Worm (Caenorhabditis elegans) whole organism, L4 larva: ENCODE data around the gene C14A4.7.

Experiments used
- R02D3.7 ChIP-seq: fragments of 150-350 bp; sonication (generic microtip); optimal IDR thresholded peaks from 3 replicates; lab custom pipeline; 2014; ENCODE audit warnings: missing biosample characterization, missing genetic modification characterization
- T20F7.1 ChIP-seq: fragments of 200-800 bp; sonication (Bioruptor generic); optimal IDR thresholded peaks from 2 replicates; lab custom pipeline; 2018; ENCODE audit warnings: mild to moderate bottlenecking, missing genetic modification characterization, missing compliant biosample characterization
- Y105C5A.15 ChIP-seq: fragments of 200-800 bp; sonication (Bioruptor generic); IDR thresholded peaks from 2 replicates; pipeline ENCODE4 v1.3.6; 2022; ENCODE audit warnings: missing genetic modification characterization, missing compliant biosample characterization
- Y48G9A.11 ChIP-seq: fragments of 200-800 bp; sonication (Bioruptor generic); IDR thresholded peaks from 2 replicates; pipeline ENCODE4 v1.3.6; 2022; ENCODE audit warnings: missing genetic modification reagents, missing genetic modification characterization, missing compliant biosample characterization
- Y5F2A.4 ChIP-seq: fragments of 200-800 bp; sonication (Bioruptor generic); optimal IDR thresholded peaks from 2 replicates; lab custom pipeline; 2018; ENCODE audit warnings: mild to moderate bottlenecking, missing genetic modification characterization, missing compliant biosample characterization
- ZK337.2 ChIP-seq: fragments of 200-800 bp; sonication (Bioruptor generic); IDR thresholded peaks from 2 replicates; pipeline ENCODE4 v1.3.6; 2022; ENCODE audit warnings: missing genetic modification reagents, missing genetic modification characterization, missing compliant biosample characterization
- ZK546.5 ChIP-seq, 2 experiments: sonication (generic microtip); optimal IDR thresholded peaks; 2 replicates each; lab custom pipeline; 2017; ENCODE audit warnings: missing biosample characterization in 2 of 2, missing genetic modification characterization in 2 of 2
- aly-2 ChIP-seq: sonication (generic microtip); optimal IDR thresholded peaks from 2 replicates; lab custom pipeline; 2018; ENCODE audit warnings: missing biosample characterization, missing genetic modification characterization
- attf-4 ChIP-seq: sonication (generic microtip); optimal IDR thresholded peaks from 3 replicates; lab custom pipeline; 2017; ENCODE audit warnings: missing biosample characterization, missing genetic modification characterization
- ceh-20 ChIP-seq: fragments of 200-800 bp; sonication (Bioruptor generic); IDR thresholded peaks from 2 replicates; pipeline ENCODE4 v1.3.6; 2022; ENCODE audit warnings: missing genetic modification reagents, missing genetic modification characterization, missing compliant biosample characterization
- ceh-44 ChIP-seq: fragments of 200-800 bp; sonication (Bioruptor generic); IDR thresholded peaks from 2 replicates; pipeline ENCODE4 v1.3.6; 2022; ENCODE audit warnings: missing genetic modification reagents, missing genetic modification characterization, missing compliant biosample characterization
- ceh-62 ChIP-seq: sonication (generic microtip); optimal IDR thresholded peaks from 2 replicates; lab custom pipeline; 2017; ENCODE audit warnings: missing biosample characterization, missing genetic modification characterization
- dmd-8 ChIP-seq: fragments of 200-800 bp; sonication (Bioruptor generic); IDR thresholded peaks from 2 replicates; pipeline ENCODE4 v1.3.6; 2022; ENCODE audit warnings: missing genetic modification characterization, missing compliant biosample characterization
- dmd-9 ChIP-seq: fragments of 200-800 bp; sonication (Bioruptor generic); IDR thresholded peaks from 2 replicates; pipeline ENCODE4 v1.3.6; 2022; ENCODE audit warnings: missing genetic modification reagents, missing genetic modification characterization, missing compliant biosample characterization
- dpl-1 ChIP-seq: fragments of 150-350 bp; optimal IDR thresholded peaks from 2 replicates; lab custom pipeline; 2014; ENCODE audit warnings: missing biosample characterization, missing genetic modification reagents, missing genetic modification characterization
- egl-27 ChIP-seq: sonication (generic microtip); optimal IDR thresholded peaks from 3 replicates; lab custom pipeline; 2017; ENCODE audit warnings: missing biosample characterization, missing genetic modification reagents, missing genetic modification characterization
- egl-43 ChIP-seq: fragments of 200-800 bp; sonication (Bioruptor generic); IDR thresholded peaks from 2 replicates; pipeline ENCODE4 v1.3.6; 2022; ENCODE audit warnings: missing genetic modification reagents, missing genetic modification characterization, missing compliant biosample characterization
- lim-7 ChIP-seq: fragments of 200-800 bp; sonication (Bioruptor generic); IDR thresholded peaks from 2 replicates; pipeline ENCODE4 v1.3.6; 2022; ENCODE audit warnings: missing genetic modification characterization, missing compliant biosample characterization
- lin-1 ChIP-seq: fragments of 200-800 bp; sonication (Bioruptor generic); IDR thresholded peaks from 2 replicates; pipeline ENCODE4 v1.3.6; 2022; ENCODE audit warnings: missing genetic modification reagents, missing genetic modification characterization, missing compliant biosample characterization
- lin-15B ChIP-seq: fragments of 150-350 bp; sonication (generic microtip); optimal IDR thresholded peaks from 3 replicates; lab custom pipeline; 2014; ENCODE audit warnings: missing biosample characterization, missing genetic modification characterization
- lin-38 ChIP-seq: fragments of 200-800 bp; sonication (Bioruptor generic); IDR thresholded peaks from 2 replicates; pipeline ENCODE4 v1.3.6; 2022; ENCODE audit warnings: missing genetic modification reagents, missing genetic modification characterization, missing compliant biosample characterization
- lsy-2 ChIP-seq, 2 experiments: fragments of 150-350 bp in 1 of 2; sonication (generic microtip) in 1 of 2; optimal IDR thresholded peaks; 2 replicates each; lab custom pipeline; 2014 to 2017; ENCODE audit warnings: missing biosample characterization in 2 of 2, missing genetic modification characterization in 2 of 2
- madf-5 ChIP-seq, 2 experiments: fragments of 200-800 bp; sonication (Bioruptor generic); IDR thresholded peaks; 2 replicates each; pipeline ENCODE4 v1.3.6; 2022; ENCODE audit warnings: missing compliant biosample characterization in 2 of 2, missing genetic modification characterization in 2 of 2
- mep-1 ChIP-seq: fragments of 150-350 bp; sonication (generic microtip); optimal IDR thresholded peaks from 3 replicates; lab custom pipeline; 2014; ENCODE audit warnings: missing biosample characterization, missing genetic modification characterization
- mes-2 ChIP-seq: sonication (generic microtip); optimal IDR thresholded peaks from 2 replicates; lab custom pipeline; 2016; ENCODE audit warnings: missing genotype, mild to moderate bottlenecking, missing genetic modification characterization, missing compliant biosample characterization; ENCODE audit not compliant: poor library complexity, severe bottlenecking
- mxl-2 ChIP-seq: fragments of 200-800 bp; sonication (Bioruptor generic); conservative IDR thresholded peaks from 2 replicates; pipeline ENCODE4 v1.3.6; 2022; ENCODE audit warnings: missing genetic modification reagents, missing genetic modification characterization, missing compliant biosample characterization
- nhr-11 ChIP-seq: fragments of 150-350 bp; optimal IDR thresholded peaks from 2 replicates; lab custom pipeline; 2014; ENCODE audit warnings: missing biosample characterization, missing genetic modification characterization
- nhr-111 ChIP-seq: fragments of 200-800 bp; sonication (Bioruptor generic); optimal IDR thresholded peaks from 2 replicates; lab custom pipeline; 2018; ENCODE audit warnings: mild to moderate bottlenecking, missing genetic modification characterization, missing compliant biosample characterization
- nhr-237 ChIP-seq: sonication (generic microtip); optimal IDR thresholded peaks from 2 replicates; lab custom pipeline; 2017; ENCODE audit warnings: missing biosample characterization, missing genetic modification characterization
- nhr-28 ChIP-seq: fragments of 150-350 bp; optimal IDR thresholded peaks from 2 replicates; lab custom pipeline; 2014; ENCODE audit warnings: missing biosample characterization, missing genetic modification characterization
- nhr-41 ChIP-seq: fragments of 200-800 bp; sonication (Bioruptor generic); IDR thresholded peaks from 2 replicates; pipeline ENCODE4 v1.3.6; 2022; ENCODE audit warnings: missing genetic modification reagents, missing genetic modification characterization, missing compliant biosample characterization
- nhr-77 ChIP-seq: fragments of 150-350 bp; optimal IDR thresholded peaks from 2 replicates; lab custom pipeline; 2014; ENCODE audit warnings: missing biosample characterization, missing genetic modification characterization
- saeg-2 ChIP-seq: fragments of 200-800 bp; sonication (Bioruptor generic); IDR thresholded peaks from 2 replicates; pipeline ENCODE4 v1.3.6; 2022; ENCODE audit warnings: missing genetic modification reagents, missing genetic modification characterization, missing compliant biosample characterization
- sdz-12 ChIP-seq: fragments of 200-800 bp; sonication (Bioruptor generic); optimal IDR thresholded peaks from 2 replicates; lab custom pipeline; 2018; ENCODE audit warnings: mild to moderate bottlenecking, missing genetic modification characterization, missing compliant biosample characterization
- snpc-1.2 ChIP-seq: fragments of 200-800 bp; sonication (Bioruptor generic); IDR thresholded peaks from 2 replicates; pipeline ENCODE4 v1.3.6; 2022; ENCODE audit warnings: missing genetic modification reagents, missing genetic modification characterization, missing compliant biosample characterization
- spr-1 ChIP-seq: sonication (generic microtip); optimal IDR thresholded peaks from 2 replicates; lab custom pipeline; 2016; ENCODE audit warnings: mild to moderate bottlenecking, missing genetic modification characterization, missing compliant biosample characterization
- spr-3 ChIP-seq: fragments of 200-800 bp; sonication (Bioruptor generic); optimal IDR thresholded peaks from 2 replicates; lab custom pipeline; 2018; ENCODE audit warnings: mild to moderate bottlenecking, missing genetic modification characterization, missing compliant biosample characterization
- unc-39 ChIP-seq: sonication (generic microtip); optimal IDR thresholded peaks from 2 replicates; lab custom pipeline; 2017; ENCODE audit warnings: missing biosample characterization, missing genetic modification characterization
- unc-62 ChIP-seq, 3 experiments: fragments of 150-350 bp in 1 of 3; sonication (generic microtip); optimal IDR thresholded peaks in 2 of 3; peaks in 1 of 3; 1 replicate in 1 of 3; 2 replicates in 2 of 3; lab custom pipeline; 2014 to 2017; ENCODE audit warnings: missing biosample characterization in 3 of 3, missing genetic modification characterization in 3 of 3, missing genetic modification reagents in 3 of 3, missing genotype in 1 of 3
- zfp-2 ChIP-seq: sonication (generic microtip); optimal IDR thresholded peaks from 2 replicates; lab custom pipeline; 2016; ENCODE audit warnings: mild to moderate bottlenecking, missing genetic modification characterization, missing compliant biosample characterization
- zfp-3 ChIP-seq: fragments of 200-800 bp; sonication (Bioruptor generic); conservative IDR thresholded peaks from 2 replicates; pipeline ENCODE4 v1.3.6; 2022; ENCODE audit warnings: missing genetic modification reagents, missing genetic modification characterization, missing compliant biosample characterization
- zip-11 ChIP-seq: fragments of 200-800 bp; sonication (Bioruptor generic); IDR thresholded peaks from 2 replicates; pipeline ENCODE4 v1.3.6; 2022; ENCODE audit warnings: missing genetic modification characterization, missing compliant biosample characterization
- ztf-11 ChIP-seq: fragments of 150-350 bp; optimal IDR thresholded peaks from 2 replicates; lab custom pipeline; 2014; ENCODE audit warnings: missing biosample characterization, missing genetic modification characterization
- ztf-7 ChIP-seq: fragments of 150-350 bp; optimal IDR thresholded peaks from 2 replicates; lab custom pipeline; 2014; ENCODE audit warnings: missing biosample characterization, missing genetic modification characterization

Gene C14A4.7

ce11 chrII:10580833-10581232 lies 15.5 kb downstream of the C14A4.7 start, which contains the start of gene dap-3:
Gene dap-3, plus strand, starts transcription at chrII:10581133.
- TF ChIP-seq madf-5 (GFP tag; IDR thresholded peaks at IDR 0.05; lab: Robert Waterston, UW) (no peak), dmd-9 (no peak), egl-43 (GFP tag; lab: Robert Waterston, UW) (0 out of 2 replicates have a peak, but pooled peaks have one; percentile 4), R02D3.7 (tag; lab: Kevin White, UChicago) (no peak)

ce11 chrII:10579655-10580054 lies 16.7 kb downstream of the C14A4.7 start, which contains the start of gene dohh-1:
Gene dohh-1, plus strand, starts transcription at chrII:10579955.
- TF ChIP-seq unc-39 (tag; lab: Kevin White, UChicago) (no peak), ceh-62 (tag; lab: Kevin White, UChicago) (no peak), mxl-2 (no peak), ZK337.2 (GFP tag; lab: Robert Waterston, UW) (no peak), dmd-8 (GFP tag; lab: Robert Waterston, UW) (no peak), ZK546.5 (tag; optimal IDR thresholded peaks at IDR 0.05; lab: Kevin White, UChicago) (no peak), egl-43 (GFP tag; lab: Robert Waterston, UW) (no peak), sdz-12 (GFP tag; lab: Kevin White, UChicago) (no peak), lin-38 (GFP tag; lab: Robert Waterston, UW) (no peak), nhr-28 (tag; lab: Kevin White, UChicago) (no peak)
- TF ChIP-seq, all 104 proteins: peak for 0

- TF ChIP-seq ceh-20 (GFP tag; lab: Robert Waterston, UW) (no peak), ztf-11 (no peak), lin-1 (GFP tag; lab: Robert Waterston, UW) (no peak), unc-62 (GFP tag; optimal IDR thresholded peaks at IDR 0.05 in 1 of 2; lab: Kevin White, UChicago) (no peak), unc-62 (tag; optimal IDR thresholded peaks at IDR 0.05; lab: Kevin White, UChicago) (no peak), Y48G9A.11 (GFP tag; lab: Robert Waterston, UW) (peak; percentile 95), egl-27 (tag; lab: Kevin White, UChicago) (no peak), ZK337.2 (GFP tag; lab: Robert Waterston, UW) (no peak), lsy-2 (tag; optimal IDR thresholded peaks at IDR 0.05; lab: Kevin White, UChicago) (peak in 1 of 2 experiments; percentile 76), ceh-44 (no peak), zfp-3 (no peak), lin-38 (GFP tag; lab: Robert Waterston, UW) (no peak), zfp-2 (tag; lab: Kevin White, UChicago) (no peak), saeg-2 (no peak), lin-15B (tag; lab: Kevin White, UChicago) (no peak), lim-7 (GFP tag; lab: Robert Waterston, UW) (no peak), nhr-111 (GFP tag; lab: Kevin White, UChicago) (no peak), nhr-237 (no peak), Y105C5A.15 (GFP tag; lab: Robert Waterston, UW) (no peak), mep-1 (no peak), unc-39 (tag; lab: Kevin White, UChicago) (no peak), R02D3.7 (tag; lab: Kevin White, UChicago) (peak; percentile 51), zip-11 (no peak), spr-3 (GFP tag; lab: Kevin White, UChicago) (no peak), nhr-41 (GFP tag; lab: Robert Waterston, UW) (no peak), spr-1 (no peak), ztf-7 (no peak), attf-4 (tag; lab: Kevin White, UChicago) (no peak), nhr-11 (tag; lab: Kevin White, UChicago) (no peak), mes-2 (tag; lab: Kevin White, UChicago) (peak; percentile 59), aly-2 (tag; lab: Kevin White, UChicago) (no peak), snpc-1.2 (GFP tag; lab: Robert Waterston, UW) (no peak), nhr-77 (tag; lab: Kevin White, UChicago) (no peak), T20F7.1 (GFP tag; lab: Kevin White, UChicago) (peak; percentile 93), Y5F2A.4 (no peak), dpl-1 (GFP tag; lab: Kevin White, UChicago) (peak; percentile 74), ZK546.5 (tag; optimal IDR thresholded peaks at IDR 0.05; lab: Kevin White, UChicago) (no peak)
Measured at ce11 chrII:10578843-10579430, 17.4 kb downstream of the C14A4.7 start, which contains the start of gene rpb-6. Gene rpb-6, plus strand, starts transcription at chrII:10579380.
